Worm (Caenorhabditis elegans) whole organism, young adult: ENCODE results near the gene bgnt-1.5.
A peak's percentile ranks its signal among the peaks of the same experiment; 100 is the strongest.

Experiments used
- B0035.1 ChIP-seq: sonication (generic microtip); optimal IDR thresholded peaks from 2 replicates; lab custom pipeline; 2016; ENCODE audit warnings: missing genetic modification characterization, mild to moderate bottlenecking, missing compliant biosample characterization, missing genotype, missing genetic modification reagents
- F23B12.7 ChIP-seq: sonication (generic microtip); optimal IDR thresholded peaks from 2 replicates; lab custom pipeline; 2017; ENCODE audit warnings: missing genetic modification characterization, mild to moderate bottlenecking, missing compliant biosample characterization, antibody characterized with exemption, moderate library complexity; ENCODE audit not compliant: insufficient read depth
- F33H1.4 ChIP-seq: fragments of 200-800 bp; sonication (Bioruptor generic); IDR thresholded peaks from 2 replicates; pipeline ENCODE4 v1.3.6; 2022; ENCODE audit warnings: missing genetic modification reagents, missing genetic modification characterization, missing compliant biosample characterization
- F37B4.10 ChIP-seq: fragments of 200-800 bp; sonication (Bioruptor generic); IDR thresholded peaks from 2 replicates; pipeline ENCODE4 v1.3.6; 2022; ENCODE audit warnings: missing genetic modification characterization, missing compliant biosample characterization
- K11D2.4 ChIP-seq: fragments of 200-800 bp; sonication (Bioruptor generic); IDR thresholded peaks from 2 replicates; pipeline ENCODE4 v1.3.6; 2022; ENCODE audit warnings: missing genetic modification reagents, missing genetic modification characterization, missing compliant biosample characterization
- Y79H2A.3 ChIP-seq: fragments of 200-800 bp; sonication (Bioruptor generic); conservative IDR thresholded peaks from 2 replicates; pipeline ENCODE4 v1.3.6; 2022; ENCODE audit warnings: missing genetic modification reagents, missing genetic modification characterization, missing compliant biosample characterization
- ZK185.1 ChIP-seq: sonication (generic microtip); optimal IDR thresholded peaks from 2 replicates; lab custom pipeline; 2016; ENCODE audit warnings: mild to moderate bottlenecking, missing genetic modification characterization, missing compliant biosample characterization; ENCODE audit not compliant: poor library complexity, severe bottlenecking
- ama-1 ChIP-seq, 3 experiments: fragments of 150-350 bp in 1 of 3; sonication (generic microtip) in 2 of 3; optimal IDR thresholded peaks; 2 replicates each; lab custom pipeline; 2014 to 2018; ENCODE audit warnings: missing biosample characterization in 2 of 3, missing genetic modification characterization in 2 of 3, missing genetic modification reagents in 2 of 3
- attf-3 ChIP-seq: fragments of 200-800 bp; sonication (Bioruptor generic); conservative IDR thresholded peaks from 2 replicates; pipeline ENCODE4 v1.3.6; 2022; ENCODE audit warnings: missing genetic modification reagents, missing genetic modification characterization, missing compliant biosample characterization
- attf-5 ChIP-seq: fragments of 200-800 bp; sonication (Bioruptor generic); optimal IDR thresholded peaks from 2 replicates; lab custom pipeline; 2018; ENCODE audit warnings: mild to moderate bottlenecking, missing genetic modification characterization, missing compliant biosample characterization
- bed-2 ChIP-seq: fragments of 200-800 bp; sonication (Bioruptor generic); IDR thresholded peaks from 2 replicates; pipeline ENCODE4 v1.3.6; 2022; ENCODE audit warnings: missing genetic modification reagents, missing genetic modification characterization, missing compliant biosample characterization
- ccch-3 ChIP-seq: fragments of 200-800 bp; sonication (Bioruptor generic); optimal IDR thresholded peaks from 2 replicates; lab custom pipeline; 2018; ENCODE audit warnings: mild to moderate bottlenecking, missing genetic modification characterization, missing compliant biosample characterization
- cebp-1 ChIP-seq, 2 experiments: fragments of 200-800 bp in 1 of 2; sonication (Bioruptor generic) in 1 of 2; sonication (generic microtip) in 1 of 2; IDR thresholded peaks in 1 of 2; optimal IDR thresholded peaks in 1 of 2; 2 replicates each; pipeline versions ENCODE4 v1.3.6 to Lab custom; 2017 to 2022; ENCODE audit warnings: missing compliant biosample characterization in 2 of 2, missing genetic modification characterization in 2 of 2, mild to moderate bottlenecking in 1 of 2, missing genetic modification reagents in 1 of 2, moderate library complexity in 1 of 2
- cebp-2 ChIP-seq: fragments of 200-800 bp; sonication (Bioruptor generic); IDR thresholded peaks from 2 replicates; pipeline ENCODE4 v1.3.6; 2022; ENCODE audit warnings: missing genetic modification characterization, missing compliant biosample characterization
- ceh-100 ChIP-seq: fragments of 200-800 bp; sonication (Bioruptor generic); IDR thresholded peaks from 2 replicates; pipeline ENCODE4 v1.3.6; 2022; ENCODE audit warnings: missing genetic modification reagents, missing genetic modification characterization, missing compliant biosample characterization
- ceh-40 ChIP-seq: fragments of 200-800 bp; sonication (Bioruptor generic); IDR thresholded peaks from 2 replicates; pipeline ENCODE4 v1.3.6; 2022; ENCODE audit warnings: missing genetic modification characterization, missing compliant biosample characterization
- die-1 ChIP-seq: sonication (generic microtip); optimal IDR thresholded peaks from 2 replicates; lab custom pipeline; 2016; ENCODE audit warnings: missing genotype, mild to moderate bottlenecking, missing genetic modification characterization, missing compliant biosample characterization
- dpl-1 ChIP-seq: fragments of 150-350 bp; optimal IDR thresholded peaks from 2 replicates; lab custom pipeline; 2014; ENCODE audit warnings: missing biosample characterization, missing genetic modification reagents, missing genetic modification characterization
- gei-17 ChIP-seq: fragments of 200-800 bp; sonication (Bioruptor generic); optimal IDR thresholded peaks from 2 replicates; lab custom pipeline; 2018; ENCODE audit warnings: mild to moderate bottlenecking, missing genetic modification characterization, missing compliant biosample characterization
- him-1 ChIP-seq: sonication (generic microtip); optimal IDR thresholded peaks from 2 replicates; lab custom pipeline; 2016; ENCODE audit warnings: missing genotype, missing genetic modification reagents, missing genetic modification characterization, missing compliant biosample characterization
- hmg-1.2 ChIP-seq: fragments of 200-800 bp; sonication (Bioruptor generic); IDR thresholded peaks from 2 replicates; pipeline ENCODE4 v1.3.6; 2022; ENCODE audit warnings: missing genetic modification reagents, missing genetic modification characterization, missing compliant biosample characterization
- hmg-20 ChIP-seq: fragments of 200-800 bp; sonication (Bioruptor generic); IDR thresholded peaks from 2 replicates; pipeline ENCODE4 v1.3.6; 2022; ENCODE audit warnings: missing genetic modification reagents, missing genetic modification characterization, missing compliant biosample characterization
- lin-54 ChIP-seq: fragments of 200-800 bp; sonication (Bioruptor generic); optimal IDR thresholded peaks from 2 replicates; lab custom pipeline; 2018; ENCODE audit warnings: mild to moderate bottlenecking, missing genetic modification characterization, missing compliant biosample characterization
- lir-1 ChIP-seq: fragments of 200-800 bp; sonication (Bioruptor generic); conservative IDR thresholded peaks from 2 replicates; pipeline ENCODE4 v1.3.6; 2022; ENCODE audit warnings: missing genetic modification reagents, missing genetic modification characterization, missing compliant biosample characterization
- lsy-27 ChIP-seq: sonication (generic microtip); optimal IDR thresholded peaks from 2 replicates; lab custom pipeline; 2017; ENCODE audit warnings: missing genetic modification characterization, mild to moderate bottlenecking, missing compliant biosample characterization, antibody characterized with exemption, missing genotype, borderline replicate concordance; ENCODE audit not compliant: insufficient read depth
- mel-28 ChIP-seq: sonication (generic microtip); optimal IDR thresholded peaks from 2 replicates; lab custom pipeline; 2016; ENCODE audit warnings: borderline replicate concordance, mild to moderate bottlenecking, missing genetic modification characterization, missing compliant biosample characterization
- nhr-27 ChIP-seq: fragments of 200-800 bp; sonication (Bioruptor generic); optimal IDR thresholded peaks from 2 replicates; lab custom pipeline; 2018; ENCODE audit warnings: mild to moderate bottlenecking, missing genetic modification characterization, moderate library complexity, missing compliant biosample characterization
- nhr-80 ChIP-seq: sonication (generic microtip); optimal IDR thresholded peaks from 2 replicates; lab custom pipeline; 2016; ENCODE audit warnings: missing genetic modification characterization, missing compliant biosample characterization
- nhr-90 ChIP-seq: sonication (generic microtip); optimal IDR thresholded peaks from 2 replicates; lab custom pipeline; 2016; ENCODE audit warnings: missing genotype, mild to moderate bottlenecking, missing genetic modification characterization, missing compliant biosample characterization
- snpc-1.1 ChIP-seq: sonication (generic microtip); optimal IDR thresholded peaks from 2 replicates; lab custom pipeline; 2017; ENCODE audit warnings: missing genetic modification characterization, mild to moderate bottlenecking, missing compliant biosample characterization, antibody characterized with exemption, moderate library complexity, missing genotype, missing genetic modification reagents; ENCODE audit not compliant: insufficient read depth
- tbx-9 ChIP-seq: sonication (generic microtip); optimal IDR thresholded peaks from 2 replicates; lab custom pipeline; 2016; ENCODE audit warnings: borderline replicate concordance, missing genetic modification characterization, inconsistent platforms, missing compliant biosample characterization
- xnd-1 ChIP-seq: sonication (generic microtip); optimal IDR thresholded peaks from 2 replicates; lab custom pipeline; 2016; ENCODE audit warnings: missing genotype, missing genetic modification reagents, missing genetic modification characterization, missing compliant biosample characterization
- zfh-2 ChIP-seq: fragments of 200-800 bp; sonication (Bioruptor generic); conservative IDR thresholded peaks from 2 replicates; pipeline ENCODE4 v1.3.6; 2022; ENCODE audit warnings: missing genetic modification reagents, missing genetic modification characterization, missing compliant biosample characterization
- ztf-22 ChIP-seq: fragments of 200-800 bp; sonication (Bioruptor generic); optimal IDR thresholded peaks from 2 replicates; lab custom pipeline; 2018; ENCODE audit warnings: mild to moderate bottlenecking, missing genetic modification characterization, moderate library complexity, missing compliant biosample characterization
- ztf-3 ChIP-seq: fragments of 200-800 bp; sonication (Bioruptor generic); optimal IDR thresholded peaks from 2 replicates; lab custom pipeline; 2018; ENCODE audit warnings: mild to moderate bottlenecking, missing genetic modification characterization, missing compliant biosample characterization

The bgnt-1.5 gene

ce11 chrX:13248265-13248664 lies 16.1 kb upstream of the bgnt-1.5 start, which contains the start of gene K08H2.7 (continued):
- TF ChIP-seq ama-1 (optimal IDR thresholded peaks at IDR 0.05; lab: Kevin White, UChicago) (no peak), ama-1 (GFP tag; optimal IDR thresholded peaks at IDR 0.05; lab: Kevin White, UChicago) (no peak), lin-54 (GFP tag; lab: Kevin White, UChicago) (no peak)

DNA sequence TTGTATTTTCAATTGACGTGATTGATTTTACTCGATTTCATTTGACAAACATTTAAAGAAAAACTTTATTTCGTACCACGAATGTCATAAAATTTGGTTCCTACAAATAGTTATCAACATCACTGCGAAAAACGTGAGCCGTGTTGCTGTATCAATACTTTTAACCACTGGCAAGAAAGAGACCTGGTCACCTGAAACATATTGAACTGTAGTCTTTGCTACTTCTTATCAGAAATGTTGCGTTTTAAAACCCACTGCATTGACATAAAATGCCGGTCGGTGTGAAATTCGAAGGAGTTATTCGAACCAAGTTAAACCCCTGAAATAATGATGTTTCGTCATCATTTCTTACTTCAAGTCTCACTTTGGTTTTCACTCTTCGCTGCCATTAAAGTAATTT lies 15.5 kb upstream of the bgnt-1.5 start:
- TF ChIP-seq cebp-1 (GFP tag; IDR thresholded peaks at IDR 0.05; lab: Robert Waterston, UW) (no peak), cebp-1 (tag; optimal IDR thresholded peaks at IDR 0.05; lab: Kevin White, UChicago) (peak; percentile 0), nhr-80 (tag; lab: Kevin White, UChicago) (peak; percentile 77), zfh-2 (GFP tag; lab: Robert Waterston, UW) (no peak)

DNA sequence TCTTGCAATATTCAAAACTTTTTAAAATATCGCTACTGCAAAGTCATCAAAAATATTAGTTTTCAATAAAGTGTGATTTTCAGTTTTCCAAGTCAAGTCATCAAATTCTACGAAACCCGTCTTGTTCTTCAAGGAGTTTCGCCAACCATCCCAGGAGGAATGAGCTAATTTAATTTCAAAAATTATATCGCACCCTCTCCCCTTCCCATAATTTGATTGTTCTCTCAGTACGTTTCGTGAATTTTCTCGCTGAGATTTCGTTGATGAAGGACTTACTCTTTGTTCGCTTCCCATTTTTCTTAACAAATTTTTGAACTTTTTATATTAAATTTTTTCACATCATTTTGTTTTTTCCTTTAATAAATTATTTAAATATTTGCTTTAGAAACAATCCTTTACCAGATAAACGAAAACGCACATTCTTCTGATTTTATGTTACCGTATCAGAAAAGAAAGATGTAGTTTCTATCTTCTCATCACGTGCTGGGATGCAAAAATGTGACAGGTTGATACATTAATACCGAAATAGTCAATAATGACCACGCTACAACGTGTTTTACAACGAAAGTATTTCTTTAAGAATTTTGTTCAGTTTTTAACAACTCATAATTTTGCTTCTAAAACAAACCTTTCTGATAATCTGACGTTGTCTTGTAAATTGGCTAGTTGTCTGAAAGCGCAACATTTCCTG lies 14.7 kb upstream of the bgnt-1.5 start:
- TF ChIP-seq F33H1.4 (GFP tag; lab: Robert Waterston, UW) (no peak), F37B4.10 (GFP tag; lab: Robert Waterston, UW) (no peak), ztf-22 (GFP tag; lab: Kevin White, UChicago) (no peak), hmg-20 (GFP tag; lab: Robert Waterston, UW) (no peak), B0035.1 (tag; lab: Kevin White, UChicago) (no peak), K11D2.4 (GFP tag; lab: Robert Waterston, UW) (no peak), tbx-9 (tag; lab: Kevin White, UChicago) (no peak), ccch-3 (GFP tag; lab: Kevin White, UChicago) (no peak), lsy-27 (tag; lab: Kevin White, UChicago) (no peak)

DNA sequence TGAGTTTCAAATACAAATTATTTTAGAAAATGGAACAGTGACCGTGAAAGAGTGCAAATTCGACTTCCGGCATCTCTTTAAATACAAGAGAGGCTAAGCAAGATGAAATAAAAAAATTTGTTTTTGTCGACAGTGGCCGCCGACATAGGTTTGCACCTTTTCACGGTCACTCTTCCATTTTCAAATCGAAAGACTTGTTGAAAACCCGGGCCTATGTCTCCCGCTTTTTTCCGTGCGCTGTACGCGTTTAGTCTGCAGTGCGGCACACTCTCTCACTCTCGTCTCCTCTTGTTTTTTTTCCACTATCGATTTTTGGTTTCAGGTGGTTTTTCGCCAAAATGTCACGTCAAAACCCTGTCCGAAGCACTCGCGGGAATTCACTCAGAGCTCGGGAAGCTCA lies 12.9 kb upstream of the bgnt-1.5 start, which contains the start of gene hpl-1:
TSS of gene hpl-1 (plus strand) at position 301 of the 400 bp plus-strand sequence.
- TF ChIP-seq mel-28 (tag; lab: Kevin White, UChicago) = no peak
- no peak for TF ChIP-seq ztf-3 (GFP tag; lab: Kevin White, UChicago)
- TF ChIP-seq ZK185.1 = no peak
- no peak for TF ChIP-seq snpc-1.1 (tag; lab: Kevin White, UChicago)
- no peak for TF ChIP-seq attf-3 (GFP tag; lab: Robert Waterston, UW)
- no peak for TF ChIP-seq hmg-1.2 (GFP tag; lab: Robert Waterston, UW)
- no peak for TF ChIP-seq ccch-3 (GFP tag; lab: Kevin White, UChicago)
- TF ChIP-seq ceh-100 = no peak

DNA sequence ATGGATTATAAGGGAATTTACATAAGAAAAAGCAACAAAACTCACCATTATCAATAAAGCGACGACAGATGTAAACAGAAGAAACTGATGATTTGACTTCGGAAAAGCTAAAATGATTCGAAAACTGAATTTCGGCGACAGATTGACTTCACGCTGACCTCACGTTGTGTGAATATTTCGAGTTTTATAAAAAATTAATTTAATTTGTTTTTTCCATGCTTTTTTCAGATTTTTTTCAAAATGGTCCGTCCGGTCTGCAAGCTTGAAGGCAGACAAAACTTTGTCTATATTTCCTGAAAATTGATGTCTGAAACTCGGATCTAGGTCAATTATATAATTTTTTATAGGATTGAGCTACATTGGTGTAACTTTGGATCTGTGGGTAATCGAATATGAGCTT lies 10.1 kb upstream of the bgnt-1.5 start, which contains the start of gene K08H2.5:
TSS of gene K08H2.5 (minus strand) at position 101 of the 400 bp plus-strand sequence.
- TF ChIP-seq xnd-1 (tag; lab: Kevin White, UChicago) = no peak
- no peak for TF ChIP-seq F37B4.10 (GFP tag; lab: Robert Waterston, UW)

DNA sequence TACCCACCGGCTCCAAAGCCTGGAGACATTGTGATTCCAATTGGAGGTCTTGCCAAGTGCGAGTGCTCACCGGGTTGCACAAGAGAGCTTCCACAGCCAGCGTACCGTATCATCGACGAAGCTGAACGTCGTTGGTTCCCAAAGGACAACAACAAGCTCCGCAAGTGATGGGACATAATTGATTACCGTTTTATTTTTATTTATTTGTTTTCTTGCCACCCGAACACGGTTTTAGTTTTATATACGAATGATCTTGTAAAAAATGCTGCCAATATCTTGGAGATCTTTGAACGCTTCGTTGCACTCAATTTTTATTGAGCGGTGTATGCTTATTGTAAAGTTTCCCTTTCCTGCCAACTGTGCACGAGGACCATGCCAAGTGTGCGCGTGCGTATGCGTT lies 6.0 kb upstream of the bgnt-1.5 start, which contains the start of gene K08H2.4:
TSS of gene K08H2.4 (plus strand) at position 301 of the 400 bp plus-strand sequence.
- TF ChIP-seq attf-5 (GFP tag; lab: Kevin White, UChicago) (no peak), cebp-2 (GFP tag; lab: Robert Waterston, UW) (no peak), lir-1 (GFP tag; lab: Robert Waterston, UW) (no peak), mel-28 (tag; lab: Kevin White, UChicago) (no peak), gei-17 (GFP tag; lab: Kevin White, UChicago) (no peak), tbx-9 (tag; lab: Kevin White, UChicago) (no peak), F37B4.10 (GFP tag; lab: Robert Waterston, UW) (no peak), B0035.1 (tag; lab: Kevin White, UChicago) (no peak), dpl-1 (GFP tag; lab: Kevin White, UChicago) (no peak), Y79H2A.3 (no peak), die-1 (tag; lab: Kevin White, UChicago) (no peak), F23B12.7 (tag; lab: Kevin White, UChicago) (no peak), nhr-27 (tag; lab: Kevin White, UChicago) (no peak), bed-2 (GFP tag; lab: Robert Waterston, UW) (no peak), nhr-90 (tag; lab: Kevin White, UChicago) (no peak), him-1 (no peak), ceh-40 (GFP tag; lab: Robert Waterston, UW) (no peak), cebp-1 (GFP tag; IDR thresholded peaks at IDR 0.05; lab: Robert Waterston, UW) (no peak), cebp-1 (tag; optimal IDR thresholded peaks at IDR 0.05; lab: Kevin White, UChicago) (no peak), ama-1 (optimal IDR thresholded peaks at IDR 0.05; lab: Kevin White, UChicago) (no peak), ama-1 (GFP tag; optimal IDR thresholded peaks at IDR 0.05; lab: Kevin White, UChicago) (no peak)
